Worm (Caenorhabditis elegans): ENCODE data around the gene nhr-272.

Gene nhr-272

ce11 chrX:12664443-12664842 is 40.2 kb downstream of the nhr-272 start:
- no peak for TF ChIP-seq F13H6.1 (tag; optimal IDR thresholded peaks at IDR 0.05)
- no peak for TF ChIP-seq nhr-6 (tag; optimal IDR thresholded peaks at IDR 0.05)
- no peak for TF ChIP-seq sma-9 (GFP tag; optimal IDR thresholded peaks at IDR 0.05)
- TF ChIP-seq sma-9 (tag; optimal IDR thresholded peaks at IDR 0.05), result no peak
- TF ChIP-seq sma-3 (GFP tag; optimal IDR thresholded peaks at IDR 0.05), result no peak
- no peak for TF ChIP-seq ztf-1 (GFP tag; conservative IDR thresholded peaks at IDR 0.05)
- TF ChIP-seq lin-11 (tag; optimal IDR thresholded peaks at IDR 0.05), result no peak
- TF ChIP-seq ztf-4 (tag; optimal IDR thresholded peaks at IDR 0.05), result no peak
- no peak for TF ChIP-seq mbf-1 (tag; optimal IDR thresholded peaks at IDR 0.05)
- TF ChIP-seq lsy-2 (tag; optimal IDR thresholded peaks at IDR 0.05), result no peak
- no peak for TF ChIP-seq unc-39 (tag; optimal IDR thresholded peaks at IDR 0.05)
- no peak for TF ChIP-seq nhr-21 (tag; optimal IDR thresholded peaks at IDR 0.05)
- no peak for TF ChIP-seq dmd-4 (tag; optimal IDR thresholded peaks at IDR 0.05)
- no peak for TF ChIP-seq peb-1 (tag; optimal IDR thresholded peaks at IDR 0.05)
- no peak for TF ChIP-seq crh-2 (tag; optimal IDR thresholded peaks at IDR 0.05)
- TF ChIP-seq nhr-10 (tag; optimal IDR thresholded peaks at IDR 0.05), result no peak
- TF ChIP-seq ztf-11 (tag; optimal IDR thresholded peaks at IDR 0.05), result no peak
- TF ChIP-seq alr-1 (tag; optimal IDR thresholded peaks at IDR 0.05), result no peak
- TF ChIP-seq Y55F3AM.14 (GFP tag; optimal IDR thresholded peaks at IDR 0.05), result no peak

- TF ChIP-seq ceh-16 (tag; optimal IDR thresholded peaks at IDR 0.05), result no peak
- TF ChIP-seq elt-3 (tag; optimal IDR thresholded peaks at IDR 0.05), result no peak
- TF ChIP-seq lin-39 (tag; optimal IDR thresholded peaks at IDR 0.05), result no peak
- no peak for TF ChIP-seq F13H6.1 (tag; optimal IDR thresholded peaks at IDR 0.05)
- TF ChIP-seq ztf-11 (tag; optimal IDR thresholded peaks at IDR 0.05), result no peak
- TF ChIP-seq nhr-25 (tag; optimal IDR thresholded peaks at IDR 0.05), result no peak
- no peak for TF ChIP-seq egl-27 (tag; optimal IDR thresholded peaks at IDR 0.05)
- no peak for TF ChIP-seq nhr-6 (tag; optimal IDR thresholded peaks at IDR 0.05)
- no peak for TF ChIP-seq sem-4 (tag; optimal IDR thresholded peaks at IDR 0.05)
- TF ChIP-seq snpc-4 (tag; optimal IDR thresholded peaks at IDR 0.05), result no peak
- TF ChIP-seq R02D3.7 (tag; optimal IDR thresholded peaks at IDR 0.05), result no peak
- TF ChIP-seq unc-39 (tag; optimal IDR thresholded peaks at IDR 0.05), result no peak
- TF ChIP-seq lin-13 (GFP tag; optimal IDR thresholded peaks at IDR 0.05), result no peak
- TF ChIP-seq nhr-12 (tag; optimal IDR thresholded peaks at IDR 0.05), result no peak
- TF ChIP-seq gmeb-1 (tag; optimal IDR thresholded peaks at IDR 0.05), result no peak
- peak; percentile 93 for TF ChIP-seq ama-1 (optimal IDR thresholded peaks at IDR 0.05)
- TF ChIP-seq Y55F3AM.14 (GFP tag; optimal IDR thresholded peaks at IDR 0.05), result no peak
- TF ChIP-seq nhr-237 (tag; optimal IDR thresholded peaks at IDR 0.05), result no peak
- TF ChIP-seq mbf-1 (tag; optimal IDR thresholded peaks at IDR 0.05), result no peak
- peak; percentile 47 for TF ChIP-seq nhr-129 (tag; optimal IDR thresholded peaks at IDR 0.05)
- peak; percentile 34 for TF ChIP-seq crh-2 (tag; optimal IDR thresholded peaks at IDR 0.05)
- TF ChIP-seq sma-3 (GFP tag; optimal IDR thresholded peaks at IDR 0.05), result peak; percentile 10
- no peak for TF ChIP-seq unc-62 (GFP tag; optimal IDR thresholded peaks at IDR 0.05)
- TF ChIP-seq mab-5 (tag; optimal IDR thresholded peaks at IDR 0.05), result no peak
- no peak for TF ChIP-seq lsy-2 (tag; optimal IDR thresholded peaks at IDR 0.05)
- TF ChIP-seq elt-1 (tag; optimal IDR thresholded peaks at IDR 0.05), result no peak
- TF ChIP-seq ZK546.5 (tag; optimal IDR thresholded peaks at IDR 0.05), result no peak
- no peak for TF ChIP-seq nhr-77 (tag; optimal IDR thresholded peaks at IDR 0.05)
- TF ChIP-seq ztf-4 (tag; optimal IDR thresholded peaks at IDR 0.05), result no peak
- TF ChIP-seq lin-11 (tag; optimal IDR thresholded peaks at IDR 0.05), result peak; percentile 62
- TF ChIP-seq C34F6.9 (tag; optimal IDR thresholded peaks at IDR 0.05), result no peak
- TF ChIP-seq dmd-4 (tag; optimal IDR thresholded peaks at IDR 0.05), result no peak
- TF ChIP-seq nhr-23 (tag; optimal IDR thresholded peaks at IDR 0.05), result no peak
- TF ChIP-seq sma-9 (GFP tag; optimal IDR thresholded peaks at IDR 0.05), result peak; percentile 16
- TF ChIP-seq sma-9 (tag; optimal IDR thresholded peaks at IDR 0.05), result no peak
These were observed 41.1 kb downstream of the nhr-272 start, which contains the start of gene nlp-76 for ce11 chrX:12663537-12663936. TSS of gene nlp-76 (minus strand) at chrX:12663903.

- TF ChIP-seq nhr-25 (tag; optimal IDR thresholded peaks at IDR 0.05) (peak; percentile 4), blmp-1 (tag; optimal IDR thresholded peaks at IDR 0.05; ENCODE audit: insufficient read depth) (no peak), ztf-4 (tag; optimal IDR thresholded peaks at IDR 0.05) (peak; percentile 0), nhr-129 (tag; optimal IDR thresholded peaks at IDR 0.05) (no peak), lsy-2 (tag; optimal IDR thresholded peaks at IDR 0.05) (peak in 1 of 2 experiments; percentile 14)
These were observed 41.5 kb downstream of the nhr-272 start for ce11 chrX:12663114-12663513.

All from whole organism, L2 larva.